Fruit fly (Drosophila melanogaster) whole organism, larva: ENCODE measurements around the gene Tis11.

Experiments used
- noc ChIP-seq: fragments of 200-800 bp; sonication (Bioruptor generic); optimal IDR thresholded peaks from 3 replicates; lab custom pipeline; 2019; ENCODE audit warnings: missing biosample characterization, mild to moderate bottlenecking, missing genetic modification characterization, moderate library complexity

Tis11 gene

DNA sequence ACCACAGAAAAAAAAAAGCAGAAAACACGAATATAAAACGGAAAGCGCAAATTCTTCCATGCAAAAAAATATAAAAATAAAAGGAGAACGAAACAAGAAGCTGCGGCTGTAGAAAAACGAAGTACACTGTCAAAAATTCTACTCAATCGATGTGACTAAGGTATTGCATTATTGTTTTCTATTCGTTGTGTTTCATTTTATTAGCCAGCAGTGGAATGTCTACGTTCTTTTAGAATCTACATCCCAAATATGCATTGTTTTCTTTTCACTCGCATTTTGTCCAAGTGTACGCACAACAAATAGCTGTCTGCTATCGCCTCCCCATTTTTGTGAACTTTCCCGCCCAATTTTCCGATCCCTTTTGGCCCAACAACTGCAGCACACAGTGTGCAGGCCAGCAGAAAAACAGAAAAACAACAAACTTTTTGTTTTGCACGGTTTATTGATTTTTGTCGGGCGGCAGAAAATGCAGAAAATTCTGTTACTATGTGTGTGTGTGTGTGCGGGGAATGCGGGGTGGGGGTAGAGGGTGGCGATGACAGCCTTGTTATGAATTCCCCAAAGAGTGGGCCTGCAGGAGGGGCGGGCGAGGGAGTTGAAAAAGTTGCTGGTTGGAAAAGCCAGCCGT lies 60.1 kb downstream of the Tis11 start:
- peak; percentile 41 for TF ChIP-seq noc (tag; lab: Kevin White, UChicago)

dm6 chrX:12719940-12720355 lies 60.7 kb downstream of the Tis11 start:
- TF ChIP-seq noc (tag; lab: Kevin White, UChicago): no peak

DNA sequence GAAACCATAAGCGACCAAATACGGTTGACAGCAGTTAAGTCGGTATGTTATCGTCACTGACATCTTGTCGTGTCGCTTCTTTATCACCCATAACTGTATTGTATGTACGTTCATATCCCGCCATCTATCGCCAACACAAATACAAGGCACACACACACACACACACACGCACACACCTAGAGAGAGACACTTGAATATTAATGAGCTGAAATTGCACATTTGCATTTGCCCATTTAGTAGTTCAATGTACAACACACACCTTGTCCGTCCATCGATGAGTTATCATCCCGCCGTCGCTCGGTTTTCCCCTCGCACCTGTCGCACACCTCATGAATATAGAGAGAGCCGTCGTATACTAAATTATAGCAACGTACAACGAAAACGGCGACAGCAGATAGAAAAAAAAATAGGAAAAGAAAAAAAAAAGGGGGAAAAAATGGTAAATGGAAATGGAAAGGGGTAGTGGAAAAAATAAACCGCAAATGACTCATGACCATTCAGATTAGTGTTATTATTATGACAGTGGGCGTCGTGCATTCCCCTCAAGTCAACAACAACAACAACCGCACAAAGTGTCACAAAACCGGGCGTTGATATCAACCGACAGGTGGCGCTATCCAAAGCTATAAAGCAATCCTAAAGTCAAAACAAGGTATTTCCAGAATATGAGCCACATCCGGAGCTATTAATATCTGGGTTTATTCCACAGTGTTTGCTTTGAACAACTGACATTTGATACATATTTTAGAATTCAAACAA lies 62.1 kb downstream of the Tis11 start:
- TF ChIP-seq noc (tag; lab: Kevin White, UChicago): peak; percentile 2

dm6 chrX:12722009-12722408 lies 62.8 kb downstream of the Tis11 start:
- no peak for TF ChIP-seq noc (tag; lab: Kevin White, UChicago)

DNA sequence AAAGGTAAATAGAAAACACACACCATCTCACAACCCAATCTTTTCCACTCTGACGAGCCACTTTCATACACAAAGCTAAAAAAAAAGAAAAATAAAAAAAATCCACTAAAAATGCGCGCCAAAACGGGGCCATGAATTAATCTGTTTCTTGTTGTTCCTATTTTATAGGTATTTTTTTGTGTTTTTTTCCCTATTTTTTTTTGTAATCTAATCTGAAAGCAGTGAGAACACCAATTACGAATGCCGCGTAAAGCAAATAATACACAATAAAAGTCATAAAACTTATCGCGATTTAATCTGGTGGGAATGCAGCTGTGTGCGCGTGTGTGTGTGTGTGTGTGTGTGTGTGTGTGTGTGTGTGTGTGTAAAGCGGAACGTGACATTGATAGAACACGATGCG lies 64.1 kb downstream of the Tis11 start:
- peak; percentile 63 for TF ChIP-seq noc (tag; lab: Kevin White, UChicago)

dm6 chrX:12724287-12725186 lies 65.3 kb downstream of the Tis11 start:
- TF ChIP-seq noc (tag; lab: Kevin White, UChicago): no peak

DNA sequence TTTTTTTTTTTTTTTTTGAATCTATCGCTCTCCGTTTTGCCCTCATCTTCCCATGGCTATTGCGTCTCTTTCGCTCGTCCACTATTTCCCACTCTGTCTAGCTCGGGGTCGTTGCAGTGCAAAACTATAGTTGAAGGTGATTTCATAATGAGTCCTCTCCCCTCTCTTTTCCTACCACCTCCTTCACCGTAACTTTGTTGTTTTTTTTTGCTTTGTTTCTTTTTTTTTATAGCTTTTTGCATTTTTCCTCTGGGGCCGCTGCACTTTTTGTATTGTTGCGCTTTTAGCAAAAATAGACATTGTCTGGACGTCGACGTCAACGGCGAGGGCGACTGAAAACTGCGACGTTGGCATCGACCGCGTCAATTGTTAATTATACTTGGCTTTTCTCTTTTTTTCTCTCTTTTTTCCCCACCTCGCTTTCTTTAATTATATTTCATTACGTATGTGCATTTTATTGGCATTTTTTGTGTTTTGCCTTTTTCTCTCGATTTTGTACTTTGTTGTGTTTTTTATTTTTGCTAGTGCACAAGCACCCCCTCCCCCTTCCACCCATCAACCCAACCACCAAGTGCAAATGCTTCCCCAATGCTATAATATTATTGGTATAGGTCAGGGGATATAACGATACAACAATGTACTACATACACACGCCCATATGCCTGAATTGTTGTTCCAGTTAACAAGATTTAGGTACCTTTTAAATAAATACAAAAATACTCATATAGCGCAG lies 66.1 kb downstream of the Tis11 start:
- TF ChIP-seq noc (tag; lab: Kevin White, UChicago): no peak

- no peak for TF ChIP-seq noc (tag; lab: Kevin White, UChicago)
Observed at dm6 chrX:12727642-12728228, 68.5 kb downstream of the Tis11 start.

- TF ChIP-seq noc (tag; lab: Kevin White, UChicago): no peak
Observed at dm6 chrX:12731077-12731476, 71.9 kb downstream of the Tis11 start.
